Fruit fly (Drosophila melanogaster) whole organism, embryonic: ENCODE measurements around the gene Dtg.

Experiments
- ATbp ChIP-seq: fragments of 200-800 bp; sonication (Bioruptor generic); optimal IDR thresholded peaks from 2 replicates; lab custom pipeline; 2017; ENCODE audit warnings: missing biosample characterization, mild to moderate bottlenecking, missing genetic modification characterization, missing genetic modification reagents
- B-H1 ChIP-seq: fragments of 200-800 bp; sonication (Bioruptor generic); IDR thresholded peaks from 3 replicates; pipeline ENCODE4 v1.3.6; 2022; ENCODE audit warnings: missing biosample characterization, missing genetic modification characterization
- B-H2 ChIP-seq: fragments of 200-800 bp; sonication (Bioruptor generic); optimal IDR thresholded peaks from 2 replicates; lab custom pipeline; 2018; ENCODE audit warnings: missing biosample characterization, mild to moderate bottlenecking, missing genetic modification characterization
- CG10431 ChIP-seq: fragments of 200-800 bp; sonication (Bioruptor generic); optimal IDR thresholded peaks from 3 replicates; lab custom pipeline; 2018; ENCODE audit warnings: missing biosample characterization, mild to moderate bottlenecking, missing genetic modification characterization
- CG13424 ChIP-seq: fragments of 200-800 bp; sonication (Bioruptor generic); optimal IDR thresholded peaks from 2 replicates; lab custom pipeline; 2019; ENCODE audit warnings: missing biosample characterization, mild to moderate bottlenecking, missing genetic modification characterization, moderate library complexity
- CG14050 ChIP-seq: fragments of 200-800 bp; sonication (Bioruptor generic); IDR thresholded peaks from 3 replicates; pipeline ENCODE4 v1.3.6; 2022; ENCODE audit warnings: missing biosample characterization, missing genetic modification characterization
- CG14710 ChIP-seq: fragments of 200-800 bp; sonication (Bioruptor generic); optimal IDR thresholded peaks from 3 replicates; lab custom pipeline; 2019; ENCODE audit warnings: missing biosample characterization, mild to moderate bottlenecking, missing genetic modification characterization, moderate library complexity
- CG15479 ChIP-seq: fragments of 200-800 bp; sonication (Bioruptor generic); optimal IDR thresholded peaks from 3 replicates; lab custom pipeline; 2019; ENCODE audit warnings: missing biosample characterization, mild to moderate bottlenecking, missing genetic modification characterization, moderate library complexity
- CG16863 ChIP-seq: fragments of 200-800 bp; sonication (Bioruptor generic); optimal IDR thresholded peaks from 3 replicates; lab custom pipeline; 2016; ENCODE audit warnings: missing biosample characterization, missing genetic modification characterization
- CG18599 ChIP-seq: fragments of 200-800 bp; sonication (Bioruptor generic); optimal IDR thresholded peaks from 3 replicates; lab custom pipeline; 2017; ENCODE audit warnings: missing biosample characterization, missing genetic modification characterization, mild to moderate bottlenecking, moderate library complexity, missing genetic modification reagents
- CG2678 ChIP-seq: fragments of 200-800 bp; sonication (Bioruptor generic); optimal IDR thresholded peaks from 3 replicates; lab custom pipeline; 2019; ENCODE audit warnings: missing biosample characterization, mild to moderate bottlenecking, missing genetic modification characterization, moderate library complexity
- CG3065 ChIP-seq: fragments of 200-800 bp; sonication (Bioruptor generic); optimal IDR thresholded peaks from 2 replicates; lab custom pipeline; 2016; ENCODE audit warnings: missing biosample characterization, missing genetic modification characterization
- CG34224 ChIP-seq: fragments of 200-800 bp; sonication (Bioruptor generic); IDR thresholded peaks from 3 replicates; pipeline ENCODE4 v1.3.6; 2022; ENCODE audit warnings: missing biosample characterization, missing genetic modification characterization; ENCODE audit not compliant: partially characterized antibody
- CG3995 ChIP-seq: fragments of 200-800 bp; sonication (Bioruptor generic); optimal IDR thresholded peaks from 3 replicates; lab custom pipeline; 2016; ENCODE audit warnings: missing biosample characterization, missing genetic modification characterization
- CG4424 ChIP-seq: fragments of 200-800 bp; sonication (Bioruptor generic); optimal IDR thresholded peaks from 3 replicates; lab custom pipeline; 2016; ENCODE audit warnings: missing biosample characterization, missing genetic modification characterization
- CG4820 ChIP-seq: fragments of 200-800 bp; sonication (Bioruptor generic); optimal IDR thresholded peaks from 3 replicates; lab custom pipeline; 2016; ENCODE audit warnings: missing biosample characterization, missing genetic modification characterization
- CG6689 ChIP-seq: fragments of 200-800 bp; sonication (Bioruptor generic); IDR thresholded peaks from 2 replicates; pipeline ENCODE4 v1.3.6; 2022; ENCODE audit warnings: missing biosample characterization, missing genetic modification characterization
- CG6813 ChIP-seq: fragments of 200-800 bp; sonication (Bioruptor generic); optimal IDR thresholded peaks from 2 replicates; lab custom pipeline; 2017; ENCODE audit warnings: missing biosample characterization, missing genetic modification characterization, mild to moderate bottlenecking, moderate library complexity, missing genetic modification reagents
- CG6854 ChIP-seq: fragments of 200-800 bp; sonication (Bioruptor generic); optimal IDR thresholded peaks from 3 replicates; lab custom pipeline; 2017; ENCODE audit warnings: missing biosample characterization, mild to moderate bottlenecking, missing genetic modification characterization
- CG7357 ChIP-seq: fragments of 200-800 bp; sonication (Bioruptor generic); IDR thresholded peaks from 3 replicates; pipeline ENCODE4 v1.3.6; 2022; ENCODE audit warnings: missing biosample characterization, missing genetic modification characterization
- CG7963 ChIP-seq: fragments of 200-800 bp; sonication (Bioruptor generic); IDR thresholded peaks from 3 replicates; pipeline ENCODE4 v1.3.6; 2022; ENCODE audit warnings: missing biosample characterization, missing genetic modification characterization; ENCODE audit not compliant: partially characterized antibody
- CG7987 ChIP-seq: fragments of 200-800 bp; sonication (Bioruptor generic); optimal IDR thresholded peaks from 2 replicates; lab custom pipeline; 2018; ENCODE audit warnings: missing biosample characterization, mild to moderate bottlenecking, missing genetic modification characterization, moderate library complexity
- CG8944 ChIP-seq: fragments of 200-800 bp; sonication (Bioruptor generic); optimal IDR thresholded peaks from 3 replicates; lab custom pipeline; 2016; ENCODE audit warnings: missing biosample characterization, missing genetic modification characterization
- Dfd ChIP-seq, 2 experiments: fragments of >200 bp; optimal IDR thresholded peaks; 2 replicates each; lab custom pipeline; 2017; ENCODE audit warnings: missing biosample characterization in 2 of 2, missing genetic modification characterization in 2 of 2
- ERR ChIP-seq: fragments of 200-800 bp; sonication (Bioruptor generic); optimal IDR thresholded peaks from 2 replicates; lab custom pipeline; 2016; ENCODE audit warnings: missing biosample characterization, missing genetic modification characterization
- Fer2 ChIP-seq: fragments of 200-800 bp; sonication (Bioruptor generic); optimal IDR thresholded peaks from 2 replicates; lab custom pipeline; 2018; ENCODE audit warnings: missing biosample characterization, mild to moderate bottlenecking, missing genetic modification characterization, moderate library complexity
- Fer3 ChIP-seq: fragments of 200-800 bp; sonication (Bioruptor generic); optimal IDR thresholded peaks from 2 replicates; lab custom pipeline; 2018; ENCODE audit warnings: missing biosample characterization, mild to moderate bottlenecking, missing genetic modification characterization, moderate library complexity
- H2.0 ChIP-seq: fragments of 200-800 bp; sonication (Bioruptor generic); IDR thresholded peaks from 2 replicates; pipeline ENCODE4 v1.3.6; 2022; ENCODE audit warnings: missing biosample characterization, missing genetic modification characterization
- Hand ChIP-seq: fragments of 200-800 bp; sonication (Bioruptor generic); optimal IDR thresholded peaks from 2 replicates; lab custom pipeline; 2017; ENCODE audit warnings: mild to moderate bottlenecking, missing biosample characterization, missing genetic modification reagents, missing genetic modification characterization
- Kr ChIP-seq: fragments of 200-800 bp; sonication (Bioruptor generic); optimal IDR thresholded peaks from 2 replicates; lab custom pipeline; 2017; ENCODE audit warnings: missing biosample characterization, mild to moderate bottlenecking, missing genetic modification characterization
- Neu2 ChIP-seq: fragments of 200-800 bp; sonication (Bioruptor generic); optimal IDR thresholded peaks from 3 replicates; lab custom pipeline; 2016; ENCODE audit warnings: missing biosample characterization, missing genetic modification characterization, borderline replicate concordance
- Sry-β ChIP-seq: fragments of 200-800 bp; sonication (Bioruptor generic); optimal IDR thresholded peaks from 2 replicates; lab custom pipeline; 2018; ENCODE audit warnings: missing biosample characterization, mild to moderate bottlenecking, missing genetic modification characterization, moderate library complexity
- Taf1 ChIP-seq: fragments of 200-800 bp; sonication (Bioruptor generic); IDR thresholded peaks from 2 replicates; pipeline ENCODE4 v1.3.6; 2022; ENCODE audit warnings: missing biosample characterization, missing genetic modification characterization
- Trl ChIP-seq, 3 experiments: fragments of >200 bp in 2 of 3; fragments of 200-800 bp in 1 of 3; sonication (Bioruptor generic) in 1 of 3; optimal IDR thresholded peaks; 2 replicates in 1 of 3; 3 replicates in 2 of 3; lab custom pipeline; 2016 to 2017; ENCODE audit warnings: missing biosample characterization in 1 of 3, missing genetic modification characterization in 1 of 3
- crol ChIP-seq: fragments of 200-800 bp; sonication (Bioruptor generic); IDR thresholded peaks from 2 replicates; pipeline ENCODE4 v1.3.6; 2022; ENCODE audit warnings: missing biosample characterization, missing genetic modification characterization
- ems ChIP-seq: fragments of 200-800 bp; sonication (Bioruptor generic); optimal IDR thresholded peaks from 3 replicates; lab custom pipeline; 2016; ENCODE audit warnings: missing biosample characterization, missing genetic modification characterization
- grau ChIP-seq: fragments of 200-800 bp; optimal IDR thresholded peaks from 3 replicates; lab custom pipeline; 2019; ENCODE audit warnings: missing biosample characterization, mild to moderate bottlenecking, missing genetic modification characterization, moderate library complexity
- hkb ChIP-seq, 2 experiments: fragments of 200-800 bp in 1 of 2; fragments of >200 bp in 1 of 2; sonication (Bioruptor generic) in 1 of 2; IDR thresholded peaks in 1 of 2; optimal IDR thresholded peaks in 1 of 2; 2 replicates each; pipeline versions ENCODE4 v1.3.6 to Lab custom; 2017 to 2022; ENCODE audit warnings: missing biosample characterization in 1 of 2, missing genetic modification characterization in 1 of 2
- ind ChIP-seq: fragments of 200-800 bp; sonication (Bioruptor generic); optimal IDR thresholded peaks from 3 replicates; lab custom pipeline; 2016; ENCODE audit warnings: missing biosample characterization, missing genetic modification characterization
- jigr1 ChIP-seq: fragments of 200-800 bp; sonication (Bioruptor generic); IDR thresholded peaks from 3 replicates; pipeline ENCODE4 v1.3.6; 2022; ENCODE audit warnings: missing biosample characterization, missing genetic modification characterization
- nom ChIP-seq: fragments of 200-800 bp; sonication (Bioruptor generic); optimal IDR thresholded peaks from 2 replicates; lab custom pipeline; 2017; ENCODE audit warnings: missing biosample characterization, missing genetic modification characterization, mild to moderate bottlenecking, moderate library complexity, missing genetic modification reagents
- oc ChIP-seq: fragments of 200-800 bp; sonication (Bioruptor generic); optimal IDR thresholded peaks from 2 replicates; lab custom pipeline; 2018; ENCODE audit warnings: missing biosample characterization, mild to moderate bottlenecking, missing genetic modification characterization, moderate library complexity
- otp ChIP-seq: fragments of 200-800 bp; sonication (Bioruptor generic); IDR thresholded peaks from 3 replicates; pipeline ENCODE4, ENCODE4 v1.3.6; 2022; ENCODE audit warnings: missing biosample characterization, missing genetic modification characterization
- pb ChIP-seq: fragments of 200-800 bp; sonication (Bioruptor generic); optimal IDR thresholded peaks from 3 replicates; lab custom pipeline; 2016; ENCODE audit warnings: missing biosample characterization, missing genetic modification characterization
- prd ChIP-seq, 3 experiments: fragments of >200 bp in 2 of 3; fragments of 200-800 bp in 1 of 3; sonication (Bioruptor generic) in 1 of 3; optimal IDR thresholded peaks in 2 of 3; IDR thresholded peaks in 1 of 3; 2 replicates in 2 of 3; 3 replicates in 1 of 3; pipeline versions ENCODE4 v1.3.6 to Lab custom; 2017 to 2022; ENCODE audit warnings: missing biosample characterization in 1 of 3, missing genetic modification characterization in 1 of 3
- so ChIP-seq: fragments of 200-800 bp; sonication (Bioruptor generic); IDR thresholded peaks from 3 replicates; pipeline ENCODE4 v1.3.6; 2022; ENCODE audit warnings: missing biosample characterization, missing genetic modification characterization
- tap ChIP-seq: fragments of 200-800 bp; optimal IDR thresholded peaks from 3 replicates; lab custom pipeline; 2019; ENCODE audit warnings: missing biosample characterization, mild to moderate bottlenecking, missing genetic modification characterization, moderate library complexity
- tin ChIP-seq: fragments of 200-800 bp; sonication (Bioruptor generic); optimal IDR thresholded peaks from 3 replicates; lab custom pipeline; 2016; ENCODE audit warnings: missing biosample characterization, missing genetic modification characterization
- vnd ChIP-seq: fragments of 200-800 bp; sonication (Bioruptor generic); IDR thresholded peaks from 3 replicates; pipeline ENCODE4 v1.3.6; 2022; ENCODE audit warnings: missing biosample characterization, missing genetic modification characterization; ENCODE audit not compliant: partially characterized antibody

Dtg gene

dm6 chr3R:12627691-12628148 lies 20.1 kb upstream of the Dtg start, which contains the start of the genes Vha55 and Snx3 (continued):
- TF ChIP-seq CG7963 (GFP tag; lab: Robert Waterston, UW) = no peak
- TF ChIP-seq Hand = peak; percentile 32
- peak; percentile 39 for TF ChIP-seq CG13424 (tag; lab: Kevin White, UChicago)
- TF ChIP-seq CG16863 (GFP tag; lab: Kevin White, UChicago) = peak; percentile 42
- no peak for TF ChIP-seq CG15479 (GFP tag; lab: Kevin White, UChicago)
- no peak for TF ChIP-seq jigr1 (GFP tag; lab: Robert Waterston, UW)
- TF ChIP-seq CG6689 = no peak
- TF ChIP-seq CG3065 (GFP tag; lab: Kevin White, UChicago) = peak; percentile 67
- no peak for TF ChIP-seq vnd (GFP tag; lab: Robert Waterston, UW)
- no peak for TF ChIP-seq CG34224 (GFP tag; lab: Robert Waterston, UW)
- no peak for TF ChIP-seq so (GFP tag; lab: Robert Waterston, UW)
- TF ChIP-seq Neu2 (GFP tag; lab: Kevin White, UChicago) = no peak
- TF ChIP-seq CG4820 (GFP tag; lab: Kevin White, UChicago) = peak; percentile 68
- peak; percentile 44 for TF ChIP-seq CG3995
- peak; percentile 83 for TF ChIP-seq ind (GFP tag; lab: Kevin White, UChicago)
- no peak for TF ChIP-seq CG14050 (GFP tag; lab: Robert Waterston, UW)
- TF ChIP-seq otp = no peak
- TF ChIP-seq prd (optimal IDR thresholded peaks at IDR 0.05; lab: Kevin White, UChicago) = no peak
- no peak for TF ChIP-seq prd (GFP tag; IDR thresholded peaks at IDR 0.05; lab: Robert Waterston, UW)
- TF ChIP-seq CG2678 = peak; percentile 34
- no peak for TF ChIP-seq nom
- TF ChIP-seq ATbp = no peak
- no peak for TF ChIP-seq Sry-β (GFP tag; lab: Kevin White, UChicago)
- peak; percentile 18 for TF ChIP-seq Fer2 (tag; lab: Kevin White, UChicago)
- no peak for TF ChIP-seq CG6854 (GFP tag; lab: Kevin White, UChicago)
- no peak for TF ChIP-seq crol (GFP tag; lab: Robert Waterston, UW)
- TF ChIP-seq oc (tag; lab: Kevin White, UChicago) = peak; percentile 22
- TF ChIP-seq Taf1 (GFP tag; lab: Robert Waterston, UW) = no peak
- TF ChIP-seq CG14710 (tag; lab: Kevin White, UChicago) = peak; percentile 88
- peak; percentile 63 for TF ChIP-seq CG4424 (GFP tag; lab: Kevin White, UChicago)
- peak; percentile 69 for TF ChIP-seq hkb (optimal IDR thresholded peaks at IDR 0.05; lab: Kevin White, UChicago)
- TF ChIP-seq hkb (GFP tag; IDR thresholded peaks at IDR 0.05; lab: Robert Waterston, UW) = no peak
- TF ChIP-seq ems (GFP tag; lab: Kevin White, UChicago) = peak; percentile 66
- TF ChIP-seq CG7357 = no peak
- peak; percentile 57 for TF ChIP-seq Fer3
- TF ChIP-seq tin = peak; percentile 80
- TF ChIP-seq tap (tag; lab: Kevin White, UChicago) = no peak
- no peak for TF ChIP-seq Kr (GFP tag; lab: Kevin White, UChicago)
- TF ChIP-seq CG6813 (GFP tag; lab: Kevin White, UChicago) = no peak
- peak; percentile 83 for TF ChIP-seq CG18599 (GFP tag; lab: Kevin White, UChicago)
- peak; percentile 84 for TF ChIP-seq CG8944
- TF ChIP-seq B-H1 (GFP tag; lab: Robert Waterston, UW) = no peak
- peak; percentile 73 for TF ChIP-seq pb (GFP tag; lab: Kevin White, UChicago)
- no peak for TF ChIP-seq H2.0 (GFP tag; lab: Robert Waterston, UW)
- TF ChIP-seq CG7987 (GFP tag; lab: Kevin White, UChicago) = peak; percentile 88
- no peak for TF ChIP-seq Dfd (GFP tag; optimal IDR thresholded peaks at IDR 0.05; lab: Kevin White, UChicago)
- no peak for TF ChIP-seq CG10431 (GFP tag; lab: Kevin White, UChicago)
- peak; percentile 56 for TF ChIP-seq grau (tag; lab: Kevin White, UChicago)
- peak in 1 of 2 experiments; percentile 21 for TF ChIP-seq Trl (optimal IDR thresholded peaks at IDR 0.05; lab: Kevin White, UChicago)
- peak; percentile 92 for TF ChIP-seq Trl (GFP tag; optimal IDR thresholded peaks at IDR 0.05; lab: Kevin White, UChicago)
- peak; percentile 88 for TF ChIP-seq B-H2 (GFP tag; lab: Kevin White, UChicago)
- TF ChIP-seq ERR = peak; percentile 92
